Fruit fly (Drosophila melanogaster): ENCODE results near the gene ps.

- TF ChIP-seq CG34406 (GFP tag; optimal IDR thresholded peaks at IDR 0.05) = no peak
- no peak for TF ChIP-seq CG16779 (tag; optimal IDR thresholded peaks at IDR 0.05)
- no peak for TF ChIP-seq CG6792 (GFP tag; optimal IDR thresholded peaks at IDR 0.05)
Observed at dm6 chr3R:9456373-9456772, 38.6 kb downstream of the ps start, which contains the start of gene GstZ1.

Measured in whole organism, prepupa.